Fruit fly (Drosophila melanogaster) whole organism, wandering third instar larva: ENCODE results near the gene CG31347.

Source experiments
- Abd-B ChIP-seq: fragments of >200 bp; optimal IDR thresholded peaks from 2 replicates; lab custom pipeline; 2017; ENCODE audit warnings: missing biosample characterization, missing genetic modification characterization
- CrebA ChIP-seq: fragments of 200-800 bp; sonication (Bioruptor generic); optimal IDR thresholded peaks from 2 replicates; lab custom pipeline; 2016; ENCODE audit warnings: missing biosample characterization, mild to moderate bottlenecking, missing genetic modification characterization, borderline replicate concordance
- Dfd ChIP-seq: fragments of >200 bp; optimal IDR thresholded peaks from 2 replicates; lab custom pipeline; 2017; ENCODE audit warnings: missing biosample characterization, missing genetic modification characterization
- Rel ChIP-seq, 2 experiments: fragments of 200-800 bp; sonication (Bioruptor generic) in 1 of 2; optimal IDR thresholded peaks; 2 replicates in 1 of 2; 3 replicates in 1 of 2; lab custom pipeline; 2016 to 2019; ENCODE audit warnings: mild to moderate bottlenecking in 2 of 2, missing biosample characterization in 2 of 2, missing genetic modification characterization in 2 of 2, moderate library complexity in 1 of 2
- brk ChIP-seq: fragments of 200-800 bp; sonication (Bioruptor generic); optimal IDR thresholded peaks from 2 replicates; lab custom pipeline; 2016; ENCODE audit warnings: missing biosample characterization, mild to moderate bottlenecking, missing genetic modification characterization

DNA sequence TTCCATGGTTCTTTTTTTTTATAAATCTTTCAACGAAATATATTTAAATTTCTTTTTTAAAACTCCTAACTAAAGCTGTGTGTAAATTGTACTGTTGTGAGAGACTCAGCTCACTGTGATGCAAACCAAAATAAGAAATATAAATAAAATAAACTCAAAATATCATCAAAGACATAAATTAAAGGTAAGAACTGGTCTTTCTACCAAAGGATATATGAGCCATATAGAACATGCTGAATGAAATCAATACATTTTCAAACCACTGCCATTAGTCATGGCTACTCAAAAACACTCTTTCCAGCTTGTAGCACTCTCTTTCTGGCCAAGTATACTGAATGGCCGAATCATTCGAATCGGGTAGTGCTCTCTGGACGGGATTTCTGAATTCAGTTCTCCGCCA, 2.3 kb upstream of the CG31347 start, which contains the start of the genes CG14391 and NijC:
- TF ChIP-seq CrebA (no peak), Abd-B (GFP tag; lab: Kevin White, UChicago) (no peak), Dfd (no peak), brk (GFP tag; lab: Kevin White, UChicago) (no peak), Rel (GFP tag; optimal IDR thresholded peaks at IDR 0.05; lab: Kevin White, UChicago) (no peak), Rel (tag; optimal IDR thresholded peaks at IDR 0.05; lab: Kevin White, UChicago) (no peak)
